Fruit fly (Drosophila melanogaster): ENCODE measurements around the gene Nepl14.

DNA sequence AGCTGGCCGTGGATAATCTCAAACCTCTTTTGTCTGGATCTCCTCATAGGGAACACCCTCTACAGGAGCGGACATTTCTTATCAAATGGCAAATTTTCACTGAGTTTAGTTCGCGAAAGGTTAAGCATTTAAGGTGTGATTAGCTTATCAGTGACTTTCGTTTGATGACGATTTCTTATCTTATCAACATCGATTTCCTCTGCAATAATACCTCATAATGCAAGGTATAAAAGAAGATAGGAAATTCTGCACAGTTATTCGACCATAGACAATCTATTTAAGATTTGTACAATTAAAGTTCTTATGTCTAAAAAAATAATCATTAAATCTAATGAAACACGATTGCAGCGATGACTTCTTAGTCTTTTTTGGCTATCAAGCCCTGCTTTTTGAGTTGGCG is 29.8 kb downstream of the Nepl14 start, which contains the start of gene Takl2:
- TF ChIP-seq usp (GFP tag; optimal IDR thresholded peaks at IDR 0.05) (no peak), Dll (optimal IDR thresholded peaks at IDR 0.05) (no peak), pan (optimal IDR thresholded peaks at IDR 0.05) (no peak), psq (optimal IDR thresholded peaks at IDR 0.05) (no peak), EcR (GFP tag; optimal IDR thresholded peaks at IDR 0.05) (no peak)
